Fruit fly (Drosophila melanogaster) whole organism, prepupa: ENCODE results near the gene CG7384.
A peak's percentile ranks its signal among the peaks of the same experiment; 100 is the strongest.

ENCODE experiments used
- Blimp-1 ChIP-seq: fragments of 200-800 bp; sonication (Bioruptor generic); optimal IDR thresholded peaks from 3 replicates; lab custom pipeline; 2017; ENCODE audit warnings: missing biosample characterization, missing genetic modification characterization, mild to moderate bottlenecking, moderate library complexity, missing genetic modification reagents
- CG11762 ChIP-seq: fragments of 200-800 bp; sonication (Bioruptor generic); optimal IDR thresholded peaks from 3 replicates; lab custom pipeline; 2016; ENCODE audit warnings: missing biosample characterization, missing genetic modification characterization; ENCODE audit not compliant: insufficient read depth
- CG15336 ChIP-seq: fragments of 200-800 bp; sonication (Bioruptor generic); IDR thresholded peaks from 2 replicates; pipeline ENCODE4 v1.3.6; 2022; ENCODE audit warnings: missing biosample characterization, missing genetic modification characterization
- CG3032 ChIP-seq: fragments of 200-800 bp; optimal IDR thresholded peaks from 2 replicates; lab custom pipeline; 2019; ENCODE audit warnings: missing biosample characterization, mild to moderate bottlenecking, missing genetic modification characterization, moderate library complexity
- CG6808 ChIP-seq: fragments of 200-800 bp; sonication (Bioruptor generic); optimal IDR thresholded peaks from 3 replicates; lab custom pipeline; 2017; ENCODE audit warnings: missing biosample characterization, missing genetic modification characterization, mild to moderate bottlenecking, moderate library complexity, missing genetic modification reagents
- CG8119 ChIP-seq: fragments of 200-800 bp; sonication (Bioruptor generic); IDR thresholded peaks from 3 replicates; pipeline ENCODE4 v1.3.6; 2022; ENCODE audit warnings: missing biosample characterization, missing genetic modification characterization
- Eip75B ChIP-seq: fragments of 200-800 bp; sonication (Bioruptor generic); optimal IDR thresholded peaks from 3 replicates; lab custom pipeline; 2016; ENCODE audit warnings: missing biosample characterization, missing genetic modification characterization
- Eip78C ChIP-seq: fragments of 200-800 bp; sonication (Bioruptor generic); peaks from one replicate; lab custom pipeline; 2016; ENCODE audit warnings: missing biosample characterization, missing genetic modification characterization
- Eip93F ChIP-seq: fragments of 200-800 bp; sonication (Bioruptor generic); optimal IDR thresholded peaks from 2 replicates; lab custom pipeline; 2016; ENCODE audit warnings: missing biosample characterization, mild to moderate bottlenecking, missing genetic modification characterization
- Hr38 ChIP-seq: sonication (Bioruptor generic); optimal IDR thresholded peaks from 2 replicates; lab custom pipeline; 2016; ENCODE audit warnings: missing biosample characterization, missing genetic modification characterization
- Lpt ChIP-seq: fragments of 200-800 bp; sonication (Bioruptor generic); optimal IDR thresholded peaks from 3 replicates; lab custom pipeline; 2016; ENCODE audit warnings: missing biosample characterization, missing genetic modification characterization
- Smox ChIP-seq: fragments of 200-800 bp; sonication (Bioruptor generic); optimal IDR thresholded peaks from 3 replicates; lab custom pipeline; 2016; ENCODE audit warnings: missing biosample characterization, missing genetic modification characterization
- Sox102F ChIP-seq: fragments of 200-800 bp; sonication (Bioruptor generic); optimal IDR thresholded peaks from 2 replicates; lab custom pipeline; 2016; ENCODE audit warnings: missing biosample characterization, mild to moderate bottlenecking, missing genetic modification characterization
- Sox14 ChIP-seq: fragments of 200-800 bp; sonication (Bioruptor generic); optimal IDR thresholded peaks from 3 replicates; lab custom pipeline; 2016; ENCODE audit warnings: missing biosample characterization, missing genetic modification characterization
- acj6 ChIP-seq: fragments of 200-800 bp; sonication (Bioruptor generic); optimal IDR thresholded peaks from 3 replicates; lab custom pipeline; 2016; ENCODE audit warnings: missing biosample characterization, missing genetic modification characterization
- dsx ChIP-seq: fragments of 200-800 bp; optimal IDR thresholded peaks from 3 replicates; lab custom pipeline; 2019; ENCODE audit warnings: missing biosample characterization, mild to moderate bottlenecking, missing genetic modification characterization, moderate library complexity; ENCODE audit not compliant: poor library complexity, severe bottlenecking
- eg ChIP-seq: fragments of 200-800 bp; sonication (Bioruptor generic); IDR thresholded peaks from 3 replicates; pipeline ENCODE4 v1.3.6; 2022; ENCODE audit warnings: missing biosample characterization, missing genetic modification characterization
- esn ChIP-seq: fragments of 200-800 bp; sonication (Bioruptor generic); optimal IDR thresholded peaks from 2 replicates; lab custom pipeline; 2016; ENCODE audit warnings: missing biosample characterization, mild to moderate bottlenecking, missing genetic modification characterization, moderate library complexity
- fd85E ChIP-seq: fragments of 200-800 bp; sonication (Bioruptor generic); optimal IDR thresholded peaks from 3 replicates; lab custom pipeline; 2016; ENCODE audit warnings: missing biosample characterization, missing genetic modification characterization
- fkh ChIP-seq: fragments of 200-800 bp; sonication (Bioruptor generic); optimal IDR thresholded peaks from 3 replicates; lab custom pipeline; 2017; ENCODE audit warnings: missing biosample characterization, mild to moderate bottlenecking, missing genetic modification characterization, moderate library complexity
- lz ChIP-seq: fragments of 200-800 bp; sonication (Bioruptor generic); optimal IDR thresholded peaks from 3 replicates; lab custom pipeline; 2016; ENCODE audit warnings: missing biosample characterization, missing genetic modification characterization
- net ChIP-seq: fragments of 200-800 bp; sonication (Bioruptor generic); optimal IDR thresholded peaks from 3 replicates; lab custom pipeline; 2016; ENCODE audit warnings: missing biosample characterization, missing genetic modification characterization
- pdm3 ChIP-seq: fragments of 200-800 bp; sonication (Bioruptor generic); optimal IDR thresholded peaks from 3 replicates; lab custom pipeline; 2016; ENCODE audit warnings: missing biosample characterization, missing genetic modification characterization
- spab ChIP-seq: fragments of 200-800 bp; sonication (Bioruptor generic); optimal IDR thresholded peaks from 2 replicates; lab custom pipeline; 2017; ENCODE audit warnings: missing biosample characterization, mild to moderate bottlenecking, missing genetic modification characterization, missing genetic modification reagents
- svp ChIP-seq: fragments of 200-800 bp; sonication (Bioruptor generic); peaks from one replicate; lab custom pipeline; 2016; ENCODE audit warnings: missing biosample characterization, missing genetic modification characterization
- vri ChIP-seq: fragments of 200-800 bp; sonication (Bioruptor generic); optimal IDR thresholded peaks from 3 replicates; lab custom pipeline; 2016; ENCODE audit warnings: missing biosample characterization, mild to moderate bottlenecking, missing genetic modification characterization

CG7384 gene

DNA sequence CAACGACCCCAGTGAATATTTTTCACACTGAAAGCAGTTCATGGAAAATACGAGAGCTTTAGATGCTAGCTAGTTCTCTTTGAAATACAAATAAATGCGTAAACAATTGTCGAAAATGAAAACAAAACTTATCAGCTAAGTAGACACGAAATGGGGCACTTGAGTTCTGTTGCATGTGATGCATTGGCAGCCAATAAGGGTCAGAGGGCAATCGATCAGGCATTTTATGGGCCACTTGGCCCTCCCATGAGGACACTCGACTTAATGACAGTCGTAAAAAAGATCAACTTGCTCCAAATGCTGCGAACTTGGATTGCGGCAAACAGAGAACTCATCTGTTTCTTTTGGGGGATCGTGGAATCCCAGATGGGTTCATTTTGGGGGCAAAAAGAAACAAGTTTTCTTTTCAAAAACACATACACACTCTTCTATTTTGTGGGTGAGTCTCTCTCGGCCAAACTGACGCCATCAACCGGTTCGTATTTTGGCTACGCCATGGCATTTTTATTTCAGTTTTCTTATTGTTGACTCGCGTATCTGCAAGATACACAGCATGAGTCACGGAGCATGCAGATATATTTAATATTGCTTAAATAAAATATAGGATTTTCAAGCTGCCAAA, 6.8 kb downstream of the CG7384 start:
- peak; percentile 52 for TF ChIP-seq svp (GFP tag; lab: Kevin White, UChicago)
- TF ChIP-seq CG8119 (GFP tag; lab: Robert Waterston, UW): peak; percentile 17; the same call in 1 of the 3 replicates
- no peak for TF ChIP-seq Eip75B (GFP tag; lab: Kevin White, UChicago)

DNA sequence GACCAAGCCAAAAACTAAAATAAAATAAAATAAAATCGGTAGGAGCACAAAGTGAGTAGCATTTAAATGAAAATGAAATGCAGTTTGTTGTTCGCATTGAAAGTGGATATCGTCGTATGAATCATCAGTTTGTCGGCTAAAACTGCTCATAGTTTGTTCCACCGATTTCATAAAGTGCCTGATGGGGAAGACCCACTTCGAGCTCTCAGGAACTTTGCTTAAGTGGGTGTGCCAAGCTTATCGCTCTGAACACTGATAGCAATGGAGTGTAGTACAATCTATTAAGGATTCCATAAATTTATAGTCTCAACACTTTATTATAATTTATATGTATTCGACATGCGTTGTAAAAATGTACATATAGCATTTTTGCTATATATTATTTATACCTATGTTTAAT, 7.4 kb downstream of the CG7384 start:
- TF ChIP-seq Lpt (GFP tag; lab: Kevin White, UChicago): no peak
- TF ChIP-seq Hr38: no peak
- TF ChIP-seq acj6 (GFP tag; lab: Kevin White, UChicago): no peak
- no peak for TF ChIP-seq dsx (GFP tag; lab: Kevin White, UChicago)
- TF ChIP-seq Eip78C (GFP tag; lab: Kevin White, UChicago): peak; percentile 53

DNA sequence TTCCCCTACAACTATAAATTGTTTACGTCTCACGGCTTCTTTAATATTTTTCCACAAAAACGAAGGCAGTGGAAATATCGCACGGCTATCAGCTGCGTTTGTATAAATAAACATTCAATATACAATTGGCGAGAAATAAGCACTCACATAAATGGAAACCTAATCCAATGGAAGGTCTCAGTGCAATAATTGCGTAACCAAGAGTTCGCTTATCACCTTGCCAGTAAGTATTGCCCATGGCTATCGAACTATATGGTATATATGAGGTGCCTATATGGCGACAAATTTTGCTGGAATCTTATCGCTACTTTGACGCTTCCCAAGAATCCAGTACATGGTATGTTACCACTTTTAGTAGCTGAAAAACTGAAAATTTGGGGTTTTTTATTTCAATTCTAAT, 8.0 kb downstream of the CG7384 start:
- no peak for TF ChIP-seq esn (GFP tag; lab: Kevin White, UChicago)
- peak; percentile 80 for TF ChIP-seq vri
- peak; percentile 5 for TF ChIP-seq CG6808
- TF ChIP-seq, all 60 proteins: peak for 2

DNA sequence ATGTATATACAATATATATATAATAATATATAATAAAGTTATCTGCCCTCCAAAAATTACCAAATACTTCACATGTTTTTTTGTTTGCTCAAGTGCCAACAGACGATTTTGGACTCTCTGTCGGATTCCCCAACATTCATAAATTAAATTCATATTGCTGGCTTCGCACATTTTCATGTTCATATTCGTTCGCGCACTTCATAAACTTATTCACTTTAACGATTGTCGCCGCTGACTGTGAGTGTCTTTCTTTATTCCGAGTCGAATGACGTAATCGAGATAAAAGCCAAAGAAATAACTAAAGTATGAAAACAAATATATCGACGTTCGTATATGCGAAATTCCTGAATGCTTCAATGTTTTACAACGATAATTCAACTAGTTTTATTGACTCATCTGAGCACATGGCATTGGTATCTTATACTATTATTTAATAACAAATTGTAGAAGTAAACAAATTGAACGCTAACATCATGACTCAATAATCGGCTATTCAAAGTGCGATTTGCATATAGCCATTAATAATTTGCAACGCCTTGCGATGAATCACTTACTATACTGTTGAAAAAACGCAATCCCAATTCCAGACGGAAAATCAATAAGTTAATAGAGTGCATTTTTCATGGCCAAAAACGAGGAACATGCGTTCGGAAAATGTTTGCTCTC, 9.8 kb downstream of the CG7384 start:
- TF ChIP-seq lz (GFP tag; lab: Kevin White, UChicago) (no peak), vri (peak; percentile 87), eg (GFP tag; lab: Robert Waterston, UW) (no peak), fkh (peak; percentile 51)

DNA sequence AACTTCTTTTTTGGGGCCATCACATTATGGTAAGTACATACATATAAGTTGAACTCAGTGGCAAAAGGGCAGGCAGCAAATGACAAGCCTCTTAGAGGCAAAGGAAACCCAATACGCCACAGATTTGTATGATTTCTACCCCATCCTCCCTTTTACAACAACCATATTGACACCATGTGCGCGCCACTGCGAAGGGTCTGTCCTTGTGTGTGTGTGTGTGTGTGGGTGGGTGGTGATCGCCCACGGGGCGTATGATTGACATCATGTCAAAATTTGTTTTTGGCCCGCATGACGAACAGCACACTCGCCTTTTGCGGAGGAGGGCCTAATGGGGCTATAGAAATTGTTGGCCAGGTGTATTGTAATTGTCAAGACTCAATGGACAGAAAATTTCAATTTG, 10.6 kb downstream of the CG7384 start:
- TF ChIP-seq fkh: peak; percentile 46
- TF ChIP-seq svp (GFP tag; lab: Kevin White, UChicago): peak; percentile 42
- no peak for TF ChIP-seq Eip93F (GFP tag; lab: Kevin White, UChicago)
- no peak for TF ChIP-seq pdm3 (GFP tag; lab: Kevin White, UChicago)

DNA sequence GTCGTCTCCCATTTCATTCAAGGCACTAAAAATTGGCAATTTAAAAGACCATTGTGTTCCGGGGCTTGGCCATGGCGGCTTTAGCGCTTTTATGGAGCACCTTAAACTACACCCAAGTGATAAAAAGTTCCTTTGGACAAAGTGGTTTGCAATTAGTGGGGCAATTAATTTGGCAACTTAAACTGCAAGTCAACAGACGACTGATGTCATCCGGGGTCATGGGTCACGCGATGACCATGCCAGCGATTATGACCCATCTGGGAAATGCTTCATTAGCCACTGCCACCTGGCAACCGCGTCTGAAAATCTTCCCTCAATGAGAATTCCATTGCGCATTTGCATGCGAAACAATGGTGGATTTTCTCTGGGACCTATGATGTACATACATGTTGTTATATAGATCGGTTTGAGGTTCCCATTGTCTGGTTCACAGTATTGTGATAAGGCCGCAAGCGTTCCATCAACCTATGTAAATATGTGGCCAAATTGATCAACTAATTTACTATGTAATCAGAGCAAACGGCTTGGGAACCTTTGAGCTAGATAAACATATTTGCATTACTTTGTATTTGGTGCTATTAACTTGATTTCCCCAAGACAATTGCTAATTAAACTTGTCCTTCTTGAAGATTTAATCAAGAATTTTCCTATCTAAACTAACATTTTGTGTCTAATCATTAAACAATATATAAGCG, 13.0 kb downstream of the CG7384 start:
- TF ChIP-seq CG3032 (tag; lab: Kevin White, UChicago) (no peak), Smox (GFP tag; lab: Kevin White, UChicago) (no peak), svp (GFP tag; lab: Kevin White, UChicago) (peak; percentile 80), CG11762 (GFP tag; lab: Kevin White, UChicago) (no peak), spab (GFP tag; lab: Kevin White, UChicago) (no peak), Eip93F (GFP tag; lab: Kevin White, UChicago) (no peak), net (GFP tag; lab: Kevin White, UChicago) (no peak), Sox102F (GFP tag; lab: Kevin White, UChicago) (no peak), Lpt (GFP tag; lab: Kevin White, UChicago) (no peak), Sox14 (GFP tag; lab: Kevin White, UChicago) (no peak), fkh (peak; percentile 68), Blimp-1 (no peak), fd85E (GFP tag; lab: Kevin White, UChicago) (no peak), CG15336 (GFP tag; lab: Robert Waterston, UW) (no peak), dsx (GFP tag; lab: Kevin White, UChicago) (no peak)

DNA sequence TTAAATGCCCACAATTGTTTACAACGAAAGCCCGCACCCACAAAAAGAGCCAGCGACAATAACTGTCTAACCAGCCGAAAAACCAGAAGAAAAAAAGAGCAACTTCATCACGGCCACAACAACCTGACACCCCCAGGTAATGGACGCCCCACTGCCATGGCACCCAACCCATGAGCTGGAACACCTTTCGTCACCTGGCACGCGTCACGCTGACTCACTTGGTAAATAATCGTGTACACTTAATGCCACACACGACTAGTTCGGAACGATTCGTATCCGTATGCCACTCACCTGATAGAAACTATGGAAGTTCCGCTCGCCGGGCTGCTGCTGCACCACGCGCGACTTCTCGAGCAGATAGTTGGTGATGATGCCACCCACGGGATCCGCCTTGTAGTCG, 13.9 kb downstream of the CG7384 start:
- TF ChIP-seq fkh (peak; percentile 51), spab (GFP tag; lab: Kevin White, UChicago) (no peak)
